Worm (Caenorhabditis elegans) whole organism, L4 larva: ENCODE results near the gene sre-47.
A peak's percentile ranks its signal among the peaks of the same experiment; 100 is the strongest.

Experiments
- D1046.2 ChIP-seq: fragments of 200-800 bp; sonication (Bioruptor generic); IDR thresholded peaks from 2 replicates; pipeline ENCODE4 v1.3.6; 2022; ENCODE audit warnings: missing genetic modification characterization, missing compliant biosample characterization
- F26F4.8 ChIP-seq: fragments of 200-800 bp; sonication (Bioruptor generic); conservative IDR thresholded peaks from 2 replicates; pipeline ENCODE4 v1.3.6; 2022; ENCODE audit warnings: missing genetic modification characterization, missing compliant biosample characterization
- R02D3.7 ChIP-seq: fragments of 150-350 bp; sonication (generic microtip); optimal IDR thresholded peaks from 3 replicates; lab custom pipeline; 2014; ENCODE audit warnings: missing biosample characterization, missing genetic modification characterization
- ZK337.2 ChIP-seq: fragments of 200-800 bp; sonication (Bioruptor generic); IDR thresholded peaks from 2 replicates; pipeline ENCODE4 v1.3.6; 2022; ENCODE audit warnings: missing genetic modification reagents, missing genetic modification characterization, missing compliant biosample characterization
- aha-1 ChIP-seq: fragments of 150-350 bp; peaks from one replicate; lab custom pipeline; 2014; ENCODE audit warnings: missing biosample characterization, missing genetic modification characterization
- aly-2 ChIP-seq: sonication (generic microtip); optimal IDR thresholded peaks from 2 replicates; lab custom pipeline; 2018; ENCODE audit warnings: missing biosample characterization, missing genetic modification characterization
- ama-1 ChIP-seq: fragments of 150-350 bp; optimal IDR thresholded peaks from 2 replicates; lab custom pipeline; 2014; ENCODE audit warnings: inconsistent platforms, mixed read lengths
- ceh-28 ChIP-seq: fragments of 150-350 bp; optimal IDR thresholded peaks from 2 replicates; lab custom pipeline; 2014; ENCODE audit warnings: missing biosample characterization, missing genetic modification reagents, missing genetic modification characterization
- ceh-82 ChIP-seq: sonication (generic microtip); optimal IDR thresholded peaks from 2 replicates; lab custom pipeline; 2017; ENCODE audit warnings: missing biosample characterization, missing genetic modification characterization
- daf-12 ChIP-seq: fragments of 150-350 bp; optimal IDR thresholded peaks from 2 replicates; lab custom pipeline; 2014; ENCODE audit warnings: missing biosample characterization, missing genetic modification reagents, missing genetic modification characterization
- daf-16 ChIP-seq, 3 experiments: sonication (generic microtip); optimal IDR thresholded peaks; 2 replicates each; lab custom pipeline; 2016 to 2017; ENCODE audit warnings: missing genetic modification characterization in 3 of 3, missing genetic modification reagents in 3 of 3, mild to moderate bottlenecking in 2 of 3, missing compliant biosample characterization in 2 of 3, missing biosample characterization in 1 of 3, moderate library complexity in 1 of 3
- daf-19 ChIP-seq: fragments of 200-800 bp; sonication (Bioruptor generic); conservative IDR thresholded peaks from 2 replicates; pipeline ENCODE4 v1.3.6; 2022; ENCODE audit warnings: missing genetic modification characterization, missing compliant biosample characterization
- dmd-9 ChIP-seq: fragments of 200-800 bp; sonication (Bioruptor generic); IDR thresholded peaks from 2 replicates; pipeline ENCODE4 v1.3.6; 2022; ENCODE audit warnings: missing genetic modification reagents, missing genetic modification characterization, missing compliant biosample characterization
- dve-1 ChIP-seq: sonication (generic microtip); optimal IDR thresholded peaks from 2 replicates; lab custom pipeline; 2017; ENCODE audit warnings: antibody characterized with exemption, mild to moderate bottlenecking, missing genetic modification characterization, missing compliant biosample characterization; ENCODE audit not compliant: insufficient read depth
- fos-1 ChIP-seq: fragments of 150-350 bp; optimal IDR thresholded peaks from 2 replicates; lab custom pipeline; 2014; ENCODE audit warnings: missing biosample characterization, missing genetic modification characterization
- jun-1 ChIP-seq: fragments of 150-350 bp; optimal IDR thresholded peaks from 2 replicates; lab custom pipeline; 2014; ENCODE audit warnings: missing biosample characterization, missing genetic modification reagents, missing genetic modification characterization
- lin-29 ChIP-seq: fragments of 200-800 bp; sonication (Bioruptor generic); IDR thresholded peaks from 2 replicates; pipeline ENCODE4 v1.3.6; 2022; ENCODE audit warnings: missing genetic modification reagents, missing genetic modification characterization, missing compliant biosample characterization
- lin-38 ChIP-seq: fragments of 200-800 bp; sonication (Bioruptor generic); IDR thresholded peaks from 2 replicates; pipeline ENCODE4 v1.3.6; 2022; ENCODE audit warnings: missing genetic modification reagents, missing genetic modification characterization, missing compliant biosample characterization
- madf-5 ChIP-seq, 2 experiments: fragments of 200-800 bp; sonication (Bioruptor generic); IDR thresholded peaks; 2 replicates each; pipeline ENCODE4 v1.3.6; 2022; ENCODE audit warnings: missing compliant biosample characterization in 2 of 2, missing genetic modification characterization in 2 of 2
- mdl-1 ChIP-seq, 2 experiments: fragments of 150-350 bp in 1 of 2; sonication (generic microtip) in 1 of 2; optimal IDR thresholded peaks; 2 replicates each; lab custom pipeline; 2014 to 2017; ENCODE audit warnings: missing biosample characterization in 2 of 2, missing genetic modification characterization in 2 of 2
- mdt-29 ChIP-seq: fragments of 200-800 bp; sonication (Bioruptor generic); IDR thresholded peaks from 2 replicates; pipeline ENCODE4 v1.3.6; 2022; ENCODE audit warnings: missing genetic modification reagents, missing genetic modification characterization, missing compliant biosample characterization
- nhr-28 ChIP-seq: fragments of 150-350 bp; optimal IDR thresholded peaks from 2 replicates; lab custom pipeline; 2014; ENCODE audit warnings: missing biosample characterization, missing genetic modification characterization
- nhr-42 ChIP-seq: fragments of 200-800 bp; sonication (Bioruptor generic); IDR thresholded peaks from 2 replicates; pipeline ENCODE4 v1.3.6; 2022; ENCODE audit warnings: missing genetic modification characterization, missing compliant biosample characterization
- nhr-76 ChIP-seq: fragments of 150-350 bp; optimal IDR thresholded peaks from 2 replicates; lab custom pipeline; 2014; ENCODE audit warnings: missing biosample characterization, missing genetic modification characterization
- nhr-77 ChIP-seq: fragments of 150-350 bp; optimal IDR thresholded peaks from 2 replicates; lab custom pipeline; 2014; ENCODE audit warnings: missing biosample characterization, missing genetic modification characterization
- pha-4 ChIP-seq, 2 experiments: fragments of 150-350 bp in 1 of 2; fragments of 200-800 bp in 1 of 2; sonication (Bioruptor generic) in 1 of 2; IDR thresholded peaks in 1 of 2; optimal IDR thresholded peaks in 1 of 2; 2 replicates each; pipeline versions ENCODE4 v1.3.6 to Lab custom; 2014 to 2022; ENCODE audit warnings: missing genetic modification characterization in 2 of 2, missing genetic modification reagents in 2 of 2, missing biosample characterization in 1 of 2, missing compliant biosample characterization in 1 of 2
- pqm-1 ChIP-seq: sonication (generic microtip); optimal IDR thresholded peaks from 2 replicates; lab custom pipeline; 2017; ENCODE audit warnings: missing biosample characterization, missing genetic modification characterization
- rbr-2 ChIP-seq: sonication (generic microtip); optimal IDR thresholded peaks from 2 replicates; lab custom pipeline; 2016; ENCODE audit warnings: missing genotype, missing genetic modification characterization, missing compliant biosample characterization
- set-16 ChIP-seq: fragments of 200-800 bp; sonication (Bioruptor generic); IDR thresholded peaks from 2 replicates; pipeline ENCODE4 v1.3.6; 2022; ENCODE audit warnings: missing genetic modification reagents, missing genetic modification characterization, missing compliant biosample characterization
- spr-1 ChIP-seq: sonication (generic microtip); optimal IDR thresholded peaks from 2 replicates; lab custom pipeline; 2016; ENCODE audit warnings: mild to moderate bottlenecking, missing genetic modification characterization, missing compliant biosample characterization
- tag-97 ChIP-seq: fragments of 200-800 bp; sonication (Bioruptor generic); IDR thresholded peaks from 2 replicates; pipeline ENCODE4 v1.3.6; 2022; ENCODE audit warnings: missing genetic modification characterization, missing compliant biosample characterization
- unc-62 ChIP-seq, 3 experiments: fragments of 150-350 bp in 1 of 3; sonication (generic microtip); optimal IDR thresholded peaks in 2 of 3; peaks in 1 of 3; 1 replicate in 1 of 3; 2 replicates in 2 of 3; lab custom pipeline; 2014 to 2017; ENCODE audit warnings: missing biosample characterization in 3 of 3, missing genetic modification characterization in 3 of 3, missing genetic modification reagents in 3 of 3, missing genotype in 1 of 3
- zip-11 ChIP-seq: fragments of 200-800 bp; sonication (Bioruptor generic); IDR thresholded peaks from 2 replicates; pipeline ENCODE4 v1.3.6; 2022; ENCODE audit warnings: missing genetic modification characterization, missing compliant biosample characterization

sre-47 gene

ce11 chrII:13945527-13945926, 38.9 kb downstream of the sre-47 start (continued):
- TF ChIP-seq daf-19 (no peak), tag-97 (no peak), lin-29 (GFP tag; lab: Robert Waterston, UW) (no peak), madf-5 (GFP tag; IDR thresholded peaks at IDR 0.05; lab: Robert Waterston, UW) (no peak), daf-16 (GFP tag; optimal IDR thresholded peaks at IDR 0.05; lab: Kevin White, UChicago) (no peak), daf-16 (tag; optimal IDR thresholded peaks at IDR 0.05; lab: Kevin White, UChicago) (peak; percentile 38), pqm-1 (tag; lab: Kevin White, UChicago) (peak; percentile 59), nhr-28 (tag; lab: Kevin White, UChicago) (peak; percentile 2), dmd-9 (no peak), aly-2 (tag; lab: Kevin White, UChicago) (no peak), dve-1 (peak; percentile 24), mdt-29 (no peak), daf-12 (no peak), ZK337.2 (GFP tag; lab: Robert Waterston, UW) (no peak), lin-38 (GFP tag; lab: Robert Waterston, UW) (no peak)
- TF ChIP-seq, all 104 proteins: peak for 5

DNA sequence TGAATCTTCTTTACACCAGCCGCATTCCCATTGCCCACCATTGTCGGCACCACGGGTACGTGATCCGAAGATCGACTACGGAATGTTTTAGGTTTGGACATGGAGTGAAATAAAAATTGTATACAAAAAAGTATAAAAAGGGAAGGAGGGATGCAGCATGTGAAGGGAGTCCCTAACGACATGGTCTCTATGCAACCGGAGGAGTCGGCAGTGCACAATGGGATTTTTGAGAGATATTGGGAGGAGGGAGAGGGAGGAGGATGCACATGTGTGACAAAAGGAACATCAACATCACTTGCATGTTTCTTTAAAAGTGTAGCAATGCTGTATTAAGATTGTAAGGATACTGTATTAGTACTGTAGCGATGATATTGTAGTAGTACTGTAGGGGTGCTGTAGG, 44.9 kb downstream of the sre-47 start, which contains the start of gene W07G1.1:
Gene W07G1.1, minus strand, starts transcription at position 101 of the 400 bp plus-strand sequence.
- no peak for TF ChIP-seq pqm-1 (tag; lab: Kevin White, UChicago)
- no peak for TF ChIP-seq ama-1
- TF ChIP-seq F26F4.8 (GFP tag; lab: Robert Waterston, UW) = no peak
- TF ChIP-seq unc-62 (GFP tag; optimal IDR thresholded peaks at IDR 0.05 in 1 of 2; lab: Kevin White, UChicago) = peak in 1 of 2 experiments; percentile 15
- no peak for TF ChIP-seq unc-62 (tag; optimal IDR thresholded peaks at IDR 0.05; lab: Kevin White, UChicago)
- TF ChIP-seq zip-11 = no peak
- no peak for TF ChIP-seq nhr-77 (tag; lab: Kevin White, UChicago)

ce11 chrII:13938290-13938689, 46.2 kb downstream of the sre-47 start:
- TF ChIP-seq unc-62 (GFP tag; optimal IDR thresholded peaks at IDR 0.05 in 1 of 2; lab: Kevin White, UChicago) = peak in 1 of 2 experiments; percentile 18
- no peak for TF ChIP-seq unc-62 (tag; optimal IDR thresholded peaks at IDR 0.05; lab: Kevin White, UChicago)
- peak; percentile 82 for TF ChIP-seq set-16 (GFP tag; lab: Robert Waterston, UW)
- TF ChIP-seq ceh-28 (tag; lab: Kevin White, UChicago) = peak; percentile 47
- TF ChIP-seq daf-12 = no peak
- no peak for TF ChIP-seq mdl-1 (tag; optimal IDR thresholded peaks at IDR 0.05; lab: Kevin White, UChicago)
- TF ChIP-seq dve-1 = no peak
- no peak for TF ChIP-seq F26F4.8 (GFP tag; lab: Robert Waterston, UW)
- no peak for TF ChIP-seq fos-1
- no peak for TF ChIP-seq ceh-82 (tag; lab: Kevin White, UChicago)
- TF ChIP-seq R02D3.7 (tag; lab: Kevin White, UChicago) = no peak
- TF ChIP-seq D1046.2 (GFP tag; lab: Robert Waterston, UW) = peak; percentile 52; the same call in 1 of the 2 replicates
- TF ChIP-seq nhr-42 (GFP tag; lab: Robert Waterston, UW) = peak; percentile 11; the same call in 1 of the 2 replicates
- no peak for TF ChIP-seq jun-1

ce11 chrII:13935907-13936306, 48.5 kb downstream of the sre-47 start:
- TF ChIP-seq spr-1 (no peak), nhr-76 (tag; lab: Kevin White, UChicago) (no peak), rbr-2 (tag; lab: Kevin White, UChicago) (no peak), aha-1 (tag; lab: Kevin White, UChicago) (peak; percentile 90), pha-4 (GFP tag; IDR thresholded peaks at IDR 0.05; lab: Robert Waterston, UW) (no peak), pha-4 (tag; optimal IDR thresholded peaks at IDR 0.05; lab: Kevin White, UChicago) (no peak), unc-62 (GFP tag; optimal IDR thresholded peaks at IDR 0.05 in 1 of 2; lab: Kevin White, UChicago) (peak in 1 of 2 experiments; percentile 23), unc-62 (tag; optimal IDR thresholded peaks at IDR 0.05; lab: Kevin White, UChicago) (no peak)

- TF ChIP-seq jun-1 (no peak), aha-1 (tag; lab: Kevin White, UChicago) (peak; percentile 9)
Measured at ce11 chrII:13933534-13933933, 50.9 kb downstream of the sre-47 start.
